Fruit fly (Drosophila melanogaster) whole organism: ENCODE results near the gene CG1578.

Experiments
- CG8478 ChIP-seq: fragments of >200 bp; optimal IDR thresholded peaks from 2 replicates; lab custom pipeline; 2018; ENCODE audit warnings: inconsistent platforms
- EcR ChIP-seq, 2 experiments: fragments of >200 bp; optimal IDR thresholded peaks; 2 replicates each; lab custom pipeline; 2017; ENCODE audit warnings: missing biosample characterization in 2 of 2, missing genetic modification characterization in 2 of 2, missing genetic modification reagents in 2 of 2
- pan ChIP-seq: fragments of >200 bp; optimal IDR thresholded peaks from 2 replicates; lab custom pipeline; 2017
- psq ChIP-seq: fragments of >200 bp; optimal IDR thresholded peaks from 2 replicates; lab custom pipeline; 2017
- usp ChIP-seq: fragments of >200 bp; optimal IDR thresholded peaks from 2 replicates; lab custom pipeline; 2017; ENCODE audit warnings: missing biosample characterization, missing genetic modification characterization, mixed read lengths

DNA sequence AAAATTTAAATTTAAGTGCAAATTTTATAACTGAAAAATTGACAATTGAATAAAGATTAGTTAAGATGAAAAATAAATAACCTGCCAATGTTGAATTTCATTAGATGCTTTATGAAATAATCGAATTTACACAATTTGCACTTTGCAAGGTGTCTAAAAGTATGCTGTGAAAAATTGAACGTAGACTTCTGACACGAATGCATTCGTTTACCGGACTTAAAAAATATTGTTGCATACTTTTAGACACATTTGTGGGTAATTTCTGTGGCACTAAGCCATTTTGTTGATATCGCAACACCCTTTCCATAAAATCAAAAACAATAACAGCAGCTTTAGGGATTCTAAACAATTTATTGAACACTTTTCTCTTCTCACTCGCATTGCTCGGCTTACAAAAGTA lies 46.9 kb downstream of the CG1578 start:
- TF ChIP-seq CG8478 (lab: Kevin White, UChicago) (no peak), psq (lab: Kevin White, UChicago) (no peak), pan (lab: Kevin White, UChicago) (no peak), EcR (GFP tag; optimal IDR thresholded peaks at IDR 0.05; lab: Kevin White, UChicago) (no peak), usp (GFP tag; lab: Kevin White, UChicago) (no peak)
